Worm (Caenorhabditis elegans) whole organism, L4 larva: Measurements from ENCODE around the gene trk-1.

Source experiments
- cey-2 ChIP-seq: sonication (generic microtip); optimal IDR thresholded peaks from 3 replicates; lab custom pipeline; 2017; ENCODE audit warnings: missing genetic modification characterization, mild to moderate bottlenecking, missing compliant biosample characterization, antibody characterized with exemption, borderline replicate concordance; ENCODE audit not compliant: insufficient read depth
- dpl-1 ChIP-seq: fragments of 150-350 bp; optimal IDR thresholded peaks from 2 replicates; lab custom pipeline; 2014; ENCODE audit warnings: missing biosample characterization, missing genetic modification reagents, missing genetic modification characterization
- fkh-10 ChIP-seq: fragments of 150-350 bp; optimal IDR thresholded peaks from 2 replicates; lab custom pipeline; 2014; ENCODE audit warnings: missing biosample characterization, missing genetic modification reagents, missing genetic modification characterization
- nhr-11 ChIP-seq: fragments of 150-350 bp; optimal IDR thresholded peaks from 2 replicates; lab custom pipeline; 2014; ENCODE audit warnings: missing biosample characterization, missing genetic modification characterization
- pha-4 ChIP-seq, 2 experiments: fragments of 150-350 bp in 1 of 2; fragments of 200-800 bp in 1 of 2; sonication (Bioruptor generic) in 1 of 2; IDR thresholded peaks in 1 of 2; optimal IDR thresholded peaks in 1 of 2; 2 replicates each; pipeline versions ENCODE4 v1.3.6 to Lab custom; 2014 to 2022; ENCODE audit warnings: missing genetic modification characterization in 2 of 2, missing genetic modification reagents in 2 of 2, missing biosample characterization in 1 of 2, missing compliant biosample characterization in 1 of 2
- ztf-11 ChIP-seq: fragments of 150-350 bp; optimal IDR thresholded peaks from 2 replicates; lab custom pipeline; 2014; ENCODE audit warnings: missing biosample characterization, missing genetic modification characterization

- TF ChIP-seq cey-2 (tag; lab: Kevin White, UChicago) (no peak), dpl-1 (GFP tag; lab: Kevin White, UChicago) (no peak), pha-4 (GFP tag; IDR thresholded peaks at IDR 0.05; lab: Robert Waterston, UW) (no peak), pha-4 (tag; optimal IDR thresholded peaks at IDR 0.05; lab: Kevin White, UChicago) (no peak), ztf-11 (tag; lab: Kevin White, UChicago) (no peak), fkh-10 (GFP tag; lab: Kevin White, UChicago) (no peak), nhr-11 (no peak)
Measured at ce11 chrX:8902920-8903319, 47.9 kb downstream of the trk-1 start.
